Fruit fly (Drosophila melanogaster) whole organism, embryonic: ENCODE measurements around the gene Myo31DF.

Experiments used
- Atf3 ChIP-seq: fragments of 200-800 bp; sonication (Bioruptor generic); optimal IDR thresholded peaks from 3 replicates; lab custom pipeline; 2016; ENCODE audit warnings: missing biosample characterization, missing genetic modification characterization
- Atf6 ChIP-seq: fragments of 200-800 bp; sonication (Bioruptor generic); IDR thresholded peaks from 2 replicates; pipeline ENCODE4 v1.3.6; 2022; ENCODE audit warnings: missing biosample characterization, missing genetic modification characterization
- CG12219 ChIP-seq: fragments of 200-800 bp; sonication (Bioruptor generic); optimal IDR thresholded peaks from 3 replicates; lab custom pipeline; 2018; ENCODE audit warnings: missing biosample characterization, mild to moderate bottlenecking, missing genetic modification characterization
- CG13123 ChIP-seq: fragments of 200-800 bp; sonication (Bioruptor generic); optimal IDR thresholded peaks from 2 replicates; lab custom pipeline; 2016; ENCODE audit warnings: missing biosample characterization, missing genetic modification characterization
- CG14710 ChIP-seq: fragments of 200-800 bp; sonication (Bioruptor generic); optimal IDR thresholded peaks from 3 replicates; lab custom pipeline; 2019; ENCODE audit warnings: missing biosample characterization, mild to moderate bottlenecking, missing genetic modification characterization, moderate library complexity
- CG1529 ChIP-seq: fragments of 200-800 bp; sonication (Bioruptor generic); optimal IDR thresholded peaks from 3 replicates; lab custom pipeline; 2018; ENCODE audit warnings: missing biosample characterization, missing genetic modification characterization
- CG15601 ChIP-seq: fragments of 200-800 bp; sonication (Bioruptor generic); optimal IDR thresholded peaks from 3 replicates; lab custom pipeline; 2019; ENCODE audit warnings: missing biosample characterization, mild to moderate bottlenecking, missing genetic modification characterization, moderate library complexity
- CG15696 ChIP-seq: fragments of 200-800 bp; sonication (Bioruptor generic); optimal IDR thresholded peaks from 2 replicates; lab custom pipeline; 2019; ENCODE audit warnings: missing biosample characterization, mild to moderate bottlenecking, missing genetic modification characterization, moderate library complexity
- CG17186 ChIP-seq: fragments of 200-800 bp; sonication (Bioruptor generic); optimal IDR thresholded peaks from 3 replicates; lab custom pipeline; 2017; ENCODE audit warnings: missing biosample characterization, missing genetic modification reagents, missing genetic modification characterization
- CG1792 ChIP-seq: fragments of 200-800 bp; sonication (Bioruptor generic); optimal IDR thresholded peaks from 2 replicates; lab custom pipeline; 2016; ENCODE audit warnings: missing biosample characterization, missing genetic modification characterization
- CG18599 ChIP-seq: fragments of 200-800 bp; sonication (Bioruptor generic); optimal IDR thresholded peaks from 3 replicates; lab custom pipeline; 2017; ENCODE audit warnings: missing biosample characterization, missing genetic modification characterization, mild to moderate bottlenecking, moderate library complexity, missing genetic modification reagents
- CG18764 ChIP-seq: fragments of 200-800 bp; sonication (Bioruptor generic); optimal IDR thresholded peaks from 3 replicates; lab custom pipeline; 2016; ENCODE audit warnings: missing biosample characterization, missing genetic modification characterization
- CG31365 ChIP-seq: fragments of 200-800 bp; sonication (Bioruptor generic); optimal IDR thresholded peaks from 2 replicates; lab custom pipeline; 2018; ENCODE audit warnings: missing biosample characterization, mild to moderate bottlenecking, missing genetic modification characterization
- CG32532 ChIP-seq: fragments of 200-800 bp; sonication (Bioruptor generic); IDR thresholded peaks from 2 replicates; pipeline ENCODE4 v1.3.6; 2022; ENCODE audit warnings: missing biosample characterization, missing genetic modification characterization
- CG3407 ChIP-seq: fragments of 200-800 bp; sonication (Bioruptor generic); optimal IDR thresholded peaks from 2 replicates; lab custom pipeline; 2018; ENCODE audit warnings: missing biosample characterization, mild to moderate bottlenecking, missing genetic modification characterization
- CG42726 ChIP-seq: fragments of 200-800 bp; sonication (Bioruptor generic); IDR thresholded peaks from 2 replicates; pipeline ENCODE4 v1.3.6; 2022; ENCODE audit warnings: missing biosample characterization, missing genetic modification characterization; ENCODE audit not compliant: partially characterized antibody
- CG4328 ChIP-seq: fragments of 200-800 bp; sonication (Bioruptor generic); optimal IDR thresholded peaks from 3 replicates; lab custom pipeline; 2017; ENCODE audit warnings: missing biosample characterization, missing genetic modification reagents, missing genetic modification characterization
- CG7556 ChIP-seq: fragments of 200-800 bp; sonication (Bioruptor generic); optimal IDR thresholded peaks from 2 replicates; lab custom pipeline; 2017; ENCODE audit warnings: missing biosample characterization, mild to moderate bottlenecking, missing genetic modification characterization
- CG9215 ChIP-seq: fragments of 200-800 bp; sonication (Bioruptor generic); IDR thresholded peaks from 2 replicates; pipeline ENCODE4 v1.3.6; 2022; ENCODE audit warnings: missing biosample characterization, missing genetic modification characterization
- CG9727 ChIP-seq: fragments of 200-800 bp; sonication (Bioruptor generic); optimal IDR thresholded peaks from 3 replicates; lab custom pipeline; 2017; ENCODE audit warnings: missing biosample characterization, mild to moderate bottlenecking, missing genetic modification characterization
- Camta ChIP-seq: fragments of 200-800 bp; sonication (Bioruptor generic); optimal IDR thresholded peaks from 2 replicates; lab custom pipeline; 2016; ENCODE audit warnings: missing biosample characterization, missing genetic modification characterization
- CrebB ChIP-seq: fragments of 200-800 bp; sonication (Bioruptor generic); optimal IDR thresholded peaks from 3 replicates; lab custom pipeline; 2018; ENCODE audit warnings: missing biosample characterization, mild to moderate bottlenecking, missing genetic modification characterization
- Deaf1 ChIP-seq: fragments of 200-800 bp; optimal IDR thresholded peaks from 3 replicates; lab custom pipeline; 2019; ENCODE audit warnings: missing biosample characterization, mild to moderate bottlenecking, missing genetic modification characterization, moderate library complexity
- Dip2 ChIP-seq: fragments of 200-800 bp; sonication (Bioruptor generic); IDR thresholded peaks from 2 replicates; pipeline ENCODE4 v1.3.6; 2022; ENCODE audit warnings: missing biosample characterization, missing genetic modification characterization
- NFAT ChIP-seq: fragments of 200-800 bp; sonication (Bioruptor generic); IDR thresholded peaks from 2 replicates; pipeline ENCODE4 v1.3.6; 2022; ENCODE audit warnings: missing biosample characterization, missing genetic modification characterization
- Pdp1 ChIP-seq, 2 experiments: fragments of 200-800 bp; sonication (Bioruptor generic); optimal IDR thresholded peaks; 3 replicates each; lab custom pipeline; 2016; ENCODE audit warnings: missing biosample characterization in 2 of 2, missing genetic modification characterization in 2 of 2, mild to moderate bottlenecking in 1 of 2, moderate library complexity in 1 of 2
- Sox100B ChIP-seq: fragments of 200-800 bp; sonication (Bioruptor generic); optimal IDR thresholded peaks from 3 replicates; lab custom pipeline; 2018; ENCODE audit warnings: missing biosample characterization, mild to moderate bottlenecking, missing genetic modification characterization
- Sry-β ChIP-seq: fragments of 200-800 bp; sonication (Bioruptor generic); optimal IDR thresholded peaks from 2 replicates; lab custom pipeline; 2018; ENCODE audit warnings: missing biosample characterization, mild to moderate bottlenecking, missing genetic modification characterization, moderate library complexity
- Vsx1 ChIP-seq: fragments of 200-800 bp; sonication (Bioruptor generic); optimal IDR thresholded peaks from 2 replicates; lab custom pipeline; 2017; ENCODE audit warnings: missing biosample characterization, mild to moderate bottlenecking, missing genetic modification characterization, missing genetic modification reagents
- ara ChIP-seq: fragments of 200-800 bp; sonication (Bioruptor generic); IDR thresholded peaks from 2 replicates; pipeline ENCODE4 v1.3.6; 2022; ENCODE audit warnings: missing biosample characterization, missing genetic modification characterization
- bcd ChIP-seq: fragments of 200-800 bp; sonication (Bioruptor generic); optimal IDR thresholded peaks from 2 replicates; lab custom pipeline; 2017; ENCODE audit warnings: missing biosample characterization, mild to moderate bottlenecking, missing genetic modification characterization
- chm ChIP-seq: fragments of 200-800 bp; sonication (Bioruptor generic); IDR thresholded peaks from 2 replicates; pipeline ENCODE4 v1.3.6; 2022; ENCODE audit warnings: missing biosample characterization, missing genetic modification characterization
- croc ChIP-seq: fragments of 200-800 bp; sonication (Bioruptor generic); conservative IDR thresholded peaks from 3 replicates; pipeline ENCODE4 v1.3.6; 2022; ENCODE audit warnings: missing biosample characterization, missing genetic modification characterization
- dpn ChIP-seq, 2 experiments: fragments of 200-800 bp; sonication (Bioruptor generic); optimal IDR thresholded peaks; 3 replicates each; lab custom pipeline; 2016; ENCODE audit warnings: missing biosample characterization in 2 of 2, missing genetic modification characterization in 2 of 2
- fd102C ChIP-seq: fragments of 200-800 bp; sonication (Bioruptor generic); optimal IDR thresholded peaks from 2 replicates; lab custom pipeline; 2018; ENCODE audit warnings: missing biosample characterization, mild to moderate bottlenecking, missing genetic modification characterization, moderate library complexity
- gsb-n ChIP-seq: fragments of 200-800 bp; sonication (Bioruptor generic); optimal IDR thresholded peaks from 3 replicates; lab custom pipeline; 2018; ENCODE audit warnings: missing biosample characterization, mild to moderate bottlenecking, missing genetic modification characterization
- her ChIP-seq: fragments of 200-800 bp; sonication (Bioruptor generic); optimal IDR thresholded peaks from 2 replicates; lab custom pipeline; 2016; ENCODE audit warnings: missing biosample characterization, missing genetic modification characterization
- hkb ChIP-seq, 2 experiments: fragments of 200-800 bp in 1 of 2; fragments of >200 bp in 1 of 2; sonication (Bioruptor generic) in 1 of 2; IDR thresholded peaks in 1 of 2; optimal IDR thresholded peaks in 1 of 2; 2 replicates each; pipeline versions ENCODE4 v1.3.6 to Lab custom; 2017 to 2022; ENCODE audit warnings: missing biosample characterization in 1 of 2, missing genetic modification characterization in 1 of 2
- kay ChIP-seq: fragments of 200-800 bp; sonication (Bioruptor generic); optimal IDR thresholded peaks from 2 replicates; lab custom pipeline; 2016; ENCODE audit warnings: missing biosample characterization, missing genetic modification characterization
- ken ChIP-seq: fragments of 200-800 bp; sonication (Bioruptor generic); IDR thresholded peaks from 3 replicates; pipeline ENCODE4 v1.3.6; 2022; ENCODE audit warnings: missing biosample characterization, missing genetic modification characterization
- lbe ChIP-seq: fragments of 200-800 bp; sonication (Bioruptor generic); optimal IDR thresholded peaks from 2 replicates; lab custom pipeline; 2016; ENCODE audit warnings: missing biosample characterization, mild to moderate bottlenecking, missing genetic modification characterization
- nau ChIP-seq: fragments of 200-800 bp; sonication (Bioruptor generic); optimal IDR thresholded peaks from 3 replicates; lab custom pipeline; 2017; ENCODE audit warnings: missing biosample characterization, mild to moderate bottlenecking, missing genetic modification characterization, missing genetic modification reagents
- nerfin-1 ChIP-seq: fragments of 200-800 bp; sonication (Bioruptor generic); optimal IDR thresholded peaks from 3 replicates; lab custom pipeline; 2019; ENCODE audit warnings: missing biosample characterization, mild to moderate bottlenecking, missing genetic modification characterization, moderate library complexity
- pfk ChIP-seq: fragments of 200-800 bp; sonication (Bioruptor generic); optimal IDR thresholded peaks from 2 replicates; lab custom pipeline; 2018; ENCODE audit warnings: missing biosample characterization, mild to moderate bottlenecking, missing genetic modification characterization, moderate library complexity
- pita ChIP-seq: fragments of 200-800 bp; sonication (Bioruptor generic); optimal IDR thresholded peaks from 2 replicates; lab custom pipeline; 2017; ENCODE audit warnings: missing biosample characterization, mild to moderate bottlenecking, missing genetic modification characterization
- ranshi ChIP-seq: fragments of 200-800 bp; sonication (Bioruptor generic); IDR thresholded peaks from 2 replicates; pipeline ENCODE4 v1.3.6; 2022; ENCODE audit warnings: missing biosample characterization, missing genetic modification characterization
- salm ChIP-seq: fragments of 200-800 bp; sonication (Bioruptor generic); optimal IDR thresholded peaks from 2 replicates; lab custom pipeline; 2018; ENCODE audit warnings: missing biosample characterization, mild to moderate bottlenecking, missing genetic modification characterization
- sd ChIP-seq: fragments of 200-800 bp; sonication (Bioruptor generic); optimal IDR thresholded peaks from 3 replicates; lab custom pipeline; 2018; ENCODE audit warnings: missing biosample characterization, mild to moderate bottlenecking, missing genetic modification characterization, moderate library complexity
- tgo ChIP-seq: fragments of 200-800 bp; sonication (Bioruptor generic); IDR thresholded peaks from 3 replicates; pipeline ENCODE4 v1.3.6; 2022; ENCODE audit warnings: missing biosample characterization, missing genetic modification characterization
- twi ChIP-seq: fragments of 200-800 bp; optimal IDR thresholded peaks from 2 replicates; lab custom pipeline; 2019; ENCODE audit warnings: missing biosample characterization, mild to moderate bottlenecking, missing genetic modification characterization, moderate library complexity

Myo31DF gene

DNA sequence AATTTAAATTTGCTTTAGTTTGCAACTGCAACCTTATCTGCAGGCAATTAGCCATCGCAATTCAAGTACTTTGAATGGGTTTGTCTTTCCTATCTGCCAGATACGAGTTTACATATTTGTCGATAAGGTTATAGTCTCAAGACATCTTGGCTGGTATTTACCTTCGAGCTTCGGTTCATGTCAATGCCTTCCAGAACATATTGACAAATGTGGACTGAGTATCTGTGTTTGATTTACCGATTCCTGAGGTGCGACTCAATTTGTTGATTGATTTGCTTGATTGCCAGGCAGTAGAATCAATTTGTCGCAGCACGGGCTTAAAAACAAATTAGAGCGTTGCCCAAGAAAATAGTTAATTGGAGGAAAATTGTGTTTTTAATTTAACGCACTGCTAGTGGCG is 46.2 kb upstream of the Myo31DF start (continued):
- peak; percentile 28 for TF ChIP-seq CG13123 (GFP tag; lab: Kevin White, UChicago)
- TF ChIP-seq nau (GFP tag; lab: Kevin White, UChicago), result peak; percentile 41
- peak; percentile 66; the same call in 1 of the 2 replicates for TF ChIP-seq chm (GFP tag; lab: Robert Waterston, UW)
- no peak for TF ChIP-seq pita (GFP tag; lab: Kevin White, UChicago)
- no peak for TF ChIP-seq CG42726 (GFP tag; lab: Robert Waterston, UW)
- TF ChIP-seq gsb-n (tag; lab: Kevin White, UChicago), result peak; percentile 56
- TF ChIP-seq Vsx1 (GFP tag; lab: Kevin White, UChicago), result peak; percentile 58
- TF ChIP-seq CG12219 (GFP tag; lab: Kevin White, UChicago), result peak; percentile 27
- no peak for TF ChIP-seq Atf3 (GFP tag; lab: Kevin White, UChicago)
- TF ChIP-seq lbe (GFP tag; lab: Kevin White, UChicago), result peak; percentile 4
- TF ChIP-seq Sox100B (GFP tag; lab: Kevin White, UChicago), result peak; percentile 4
- TF ChIP-seq Sry-β (GFP tag; lab: Kevin White, UChicago), result peak; percentile 10
- TF ChIP-seq kay (GFP tag; lab: Kevin White, UChicago), result peak; percentile 16
- peak; percentile 25 for TF ChIP-seq CG1529 (GFP tag; lab: Kevin White, UChicago)
- peak; percentile 27 for TF ChIP-seq twi (tag; lab: Kevin White, UChicago)
- no peak for TF ChIP-seq CG4328
- TF ChIP-seq croc (GFP tag; lab: Robert Waterston, UW), result no peak
- no peak for TF ChIP-seq her
- peak in 1 of 2 experiments; percentile 4 for TF ChIP-seq dpn (GFP tag; optimal IDR thresholded peaks at IDR 0.05; lab: Kevin White, UChicago)
- TF ChIP-seq ara (GFP tag; lab: Robert Waterston, UW), result peak; percentile 66
- peak; percentile 52 for TF ChIP-seq CrebB
- TF ChIP-seq Camta (GFP tag; lab: Kevin White, UChicago), result peak; percentile 28
- peak; percentile 32 for TF ChIP-seq pfk (GFP tag; lab: Kevin White, UChicago)
- TF ChIP-seq sd (tag; lab: Kevin White, UChicago), result peak; percentile 35
- TF ChIP-seq CG14710, result peak; percentile 49
- peak; percentile 15 for TF ChIP-seq CG18764 (GFP tag; lab: Kevin White, UChicago)
- peak; percentile 8 for TF ChIP-seq CG17186 (GFP tag; lab: Kevin White, UChicago)
- TF ChIP-seq CG15601, result peak; percentile 69
- no peak for TF ChIP-seq Deaf1 (tag; lab: Kevin White, UChicago)
- TF ChIP-seq CG3407, result peak; percentile 44
- peak; percentile 24 for TF ChIP-seq nerfin-1 (tag; lab: Kevin White, UChicago)
- peak; percentile 22 for TF ChIP-seq salm (tag; lab: Kevin White, UChicago)
- peak; percentile 21 for TF ChIP-seq CG1792 (GFP tag; lab: Kevin White, UChicago)
- TF ChIP-seq fd102C (GFP tag; lab: Kevin White, UChicago), result peak; percentile 21
- TF ChIP-seq CG32532 (GFP tag; lab: Robert Waterston, UW), result no peak
- TF ChIP-seq ranshi (GFP tag; lab: Robert Waterston, UW), result peak; percentile 49; the same call in 1 of the 2 replicates
- TF ChIP-seq ken, result 0 out of 3 replicates have a peak, but pooled peaks have one; percentile 23
- TF ChIP-seq bcd (GFP tag; lab: Kevin White, UChicago), result peak; percentile 22
- 0 out of 2 replicates have a peak, but pooled peaks have one; percentile 28 for TF ChIP-seq Atf6
- peak in 1 of 2 experiments; percentile 15 for TF ChIP-seq Pdp1 (GFP tag; optimal IDR thresholded peaks at IDR 0.05; lab: Kevin White, UChicago)
- TF ChIP-seq CG9215 (GFP tag; lab: Robert Waterston, UW), result no peak
- peak; percentile 18 for TF ChIP-seq CG18599 (GFP tag; lab: Kevin White, UChicago)
- TF ChIP-seq CG7556, result no peak
- peak; percentile 65 for TF ChIP-seq CG9727
- TF ChIP-seq tgo (GFP tag; lab: Robert Waterston, UW), result no peak
- no peak for TF ChIP-seq hkb (optimal IDR thresholded peaks at IDR 0.05; lab: Kevin White, UChicago)
- TF ChIP-seq hkb (GFP tag; IDR thresholded peaks at IDR 0.05; lab: Robert Waterston, UW), result 0 out of 2 replicates have a peak, but pooled peaks have one; percentile 25
- no peak for TF ChIP-seq Dip2 (GFP tag; lab: Robert Waterston, UW)
- no peak for TF ChIP-seq NFAT
- peak; percentile 82 for TF ChIP-seq CG15696
- no peak for TF ChIP-seq CG31365 (tag; lab: Kevin White, UChicago)
